Worm (Caenorhabditis elegans) whole organism, young adult: Measurements from ENCODE around the gene F19C7.8.

Experiments used
- C06A6.2 ChIP-seq: fragments of 200-800 bp; sonication (Bioruptor generic); conservative IDR thresholded peaks from 2 replicates; pipeline ENCODE4 v1.3.6; 2022; ENCODE audit warnings: missing genetic modification characterization, missing compliant biosample characterization
- D2030.7 ChIP-seq: fragments of 200-800 bp; sonication (Bioruptor generic); IDR thresholded peaks from 2 replicates; pipeline ENCODE4 v1.3.6; 2022; ENCODE audit warnings: missing genetic modification reagents, missing genetic modification characterization, missing compliant biosample characterization
- F49E8.2 ChIP-seq: sonication (generic microtip); optimal IDR thresholded peaks from 3 replicates; lab custom pipeline; 2017; ENCODE audit warnings: missing genetic modification characterization, mild to moderate bottlenecking, missing compliant biosample characterization, antibody characterized with exemption, moderate library complexity; ENCODE audit not compliant: insufficient read depth
- K11D2.4 ChIP-seq: fragments of 200-800 bp; sonication (Bioruptor generic); IDR thresholded peaks from 2 replicates; pipeline ENCODE4 v1.3.6; 2022; ENCODE audit warnings: missing genetic modification reagents, missing genetic modification characterization, missing compliant biosample characterization
- K12H6.12 ChIP-seq: fragments of 200-800 bp; sonication (Bioruptor generic); optimal IDR thresholded peaks from 2 replicates; lab custom pipeline; 2018; ENCODE audit warnings: mild to moderate bottlenecking, missing genetic modification characterization, missing compliant biosample characterization
- T26A5.8 ChIP-seq: sonication (generic microtip); optimal IDR thresholded peaks from 2 replicates; lab custom pipeline; 2016; ENCODE audit warnings: missing genetic modification characterization, missing compliant biosample characterization
- Y56A3A.18 ChIP-seq: fragments of 200-800 bp; sonication (Bioruptor generic); IDR thresholded peaks from 2 replicates; pipeline ENCODE4 v1.3.6; 2022; ENCODE audit warnings: missing genetic modification reagents, missing genetic modification characterization, missing compliant biosample characterization
- ZK185.1 ChIP-seq: sonication (generic microtip); optimal IDR thresholded peaks from 2 replicates; lab custom pipeline; 2016; ENCODE audit warnings: mild to moderate bottlenecking, missing genetic modification characterization, missing compliant biosample characterization; ENCODE audit not compliant: poor library complexity, severe bottlenecking
- ama-1 ChIP-seq, 3 experiments: fragments of 150-350 bp in 1 of 3; sonication (generic microtip) in 2 of 3; optimal IDR thresholded peaks; 2 replicates each; lab custom pipeline; 2014 to 2018; ENCODE audit warnings: missing biosample characterization in 2 of 3, missing genetic modification characterization in 2 of 3, missing genetic modification reagents in 2 of 3
- attf-3 ChIP-seq: fragments of 200-800 bp; sonication (Bioruptor generic); conservative IDR thresholded peaks from 2 replicates; pipeline ENCODE4 v1.3.6; 2022; ENCODE audit warnings: missing genetic modification reagents, missing genetic modification characterization, missing compliant biosample characterization
- attf-6 ChIP-seq: fragments of 200-800 bp; sonication (Bioruptor generic); IDR thresholded peaks from 2 replicates; pipeline ENCODE4 v1.3.6; 2022; ENCODE audit warnings: missing genetic modification reagents, missing genetic modification characterization, missing compliant biosample characterization
- bed-1 ChIP-seq: fragments of 200-800 bp; sonication (Bioruptor generic); IDR thresholded peaks from 2 replicates; pipeline ENCODE4 v1.3.6; 2022; ENCODE audit warnings: missing genetic modification reagents, missing genetic modification characterization, missing compliant biosample characterization
- bed-2 ChIP-seq: fragments of 200-800 bp; sonication (Bioruptor generic); IDR thresholded peaks from 2 replicates; pipeline ENCODE4 v1.3.6; 2022; ENCODE audit warnings: missing genetic modification reagents, missing genetic modification characterization, missing compliant biosample characterization
- ccch-3 ChIP-seq: fragments of 200-800 bp; sonication (Bioruptor generic); optimal IDR thresholded peaks from 2 replicates; lab custom pipeline; 2018; ENCODE audit warnings: mild to moderate bottlenecking, missing genetic modification characterization, missing compliant biosample characterization
- cebp-1 ChIP-seq, 2 experiments: fragments of 200-800 bp in 1 of 2; sonication (Bioruptor generic) in 1 of 2; sonication (generic microtip) in 1 of 2; IDR thresholded peaks in 1 of 2; optimal IDR thresholded peaks in 1 of 2; 2 replicates each; pipeline versions ENCODE4 v1.3.6 to Lab custom; 2017 to 2022; ENCODE audit warnings: missing compliant biosample characterization in 2 of 2, missing genetic modification characterization in 2 of 2, mild to moderate bottlenecking in 1 of 2, missing genetic modification reagents in 1 of 2, moderate library complexity in 1 of 2
- ceh-100 ChIP-seq: fragments of 200-800 bp; sonication (Bioruptor generic); IDR thresholded peaks from 2 replicates; pipeline ENCODE4 v1.3.6; 2022; ENCODE audit warnings: missing genetic modification reagents, missing genetic modification characterization, missing compliant biosample characterization
- ceh-58 ChIP-seq: fragments of 200-800 bp; sonication (Bioruptor generic); IDR thresholded peaks from 2 replicates; pipeline ENCODE4 v1.3.6; 2022; ENCODE audit warnings: missing genetic modification characterization, missing compliant biosample characterization
- chd-7 ChIP-seq: sonication (generic microtip); optimal IDR thresholded peaks from 2 replicates; lab custom pipeline; 2016; ENCODE audit warnings: mild to moderate bottlenecking, missing genetic modification characterization, moderate library complexity, missing compliant biosample characterization
- egl-18 ChIP-seq: fragments of 200-800 bp; sonication (Bioruptor generic); IDR thresholded peaks from 2 replicates; pipeline ENCODE4 v1.3.6; 2022; ENCODE audit warnings: missing genetic modification reagents, missing genetic modification characterization, missing compliant biosample characterization
- egrh-3 ChIP-seq: fragments of 200-800 bp; sonication (Bioruptor generic); IDR thresholded peaks from 2 replicates; pipeline ENCODE4 v1.3.6; 2022; ENCODE audit warnings: missing genetic modification reagents, missing genetic modification characterization, missing compliant biosample characterization
- fkh-3 ChIP-seq: sonication (generic microtip); optimal IDR thresholded peaks from 2 replicates; lab custom pipeline; 2016; ENCODE audit warnings: mild to moderate bottlenecking, missing genetic modification characterization, missing compliant biosample characterization
- let-526 ChIP-seq: fragments of 200-800 bp; sonication (Bioruptor generic); IDR thresholded peaks from 2 replicates; pipeline ENCODE4 v1.3.6; 2022; ENCODE audit warnings: missing genetic modification reagents, missing genetic modification characterization, missing compliant biosample characterization
- lir-1 ChIP-seq: fragments of 200-800 bp; sonication (Bioruptor generic); conservative IDR thresholded peaks from 2 replicates; pipeline ENCODE4 v1.3.6; 2022; ENCODE audit warnings: missing genetic modification reagents, missing genetic modification characterization, missing compliant biosample characterization
- madf-6 ChIP-seq: fragments of 200-800 bp; sonication (Bioruptor generic); IDR thresholded peaks from 2 replicates; pipeline ENCODE4 v1.3.6; 2022; ENCODE audit warnings: missing genetic modification reagents, missing genetic modification characterization, missing compliant biosample characterization
- madf-8 ChIP-seq: fragments of 200-800 bp; sonication (Bioruptor generic); conservative IDR thresholded peaks from 2 replicates; pipeline ENCODE4 v1.3.6; 2022; ENCODE audit warnings: missing genetic modification reagents, missing genetic modification characterization, missing compliant biosample characterization
- snpc-1.1 ChIP-seq: sonication (generic microtip); optimal IDR thresholded peaks from 2 replicates; lab custom pipeline; 2017; ENCODE audit warnings: missing genetic modification characterization, mild to moderate bottlenecking, missing compliant biosample characterization, antibody characterized with exemption, moderate library complexity, missing genotype, missing genetic modification reagents; ENCODE audit not compliant: insufficient read depth
- snpc-3.4 ChIP-seq: sonication (generic microtip); optimal IDR thresholded peaks from 2 replicates; lab custom pipeline; 2017; ENCODE audit warnings: missing genetic modification characterization, mild to moderate bottlenecking, missing compliant biosample characterization, antibody characterized with exemption, moderate library complexity, missing genotype, missing genetic modification reagents
- snpc-4 ChIP-seq, 5 experiments: fragments of 150-350 bp in 1 of 5; sonication (generic microtip) in 4 of 5; optimal IDR thresholded peaks; 2 replicates each; lab custom pipeline; 2014 to 2018; ENCODE audit warnings: missing genetic modification characterization in 5 of 5, missing biosample characterization in 3 of 5, antibody characterized with exemption in 2 of 5, mild to moderate bottlenecking in 2 of 5, missing compliant biosample characterization in 2 of 5, missing genotype in 2 of 5, moderate library complexity in 2 of 5, missing genetic modification reagents in 1 of 5
- zfh-2 ChIP-seq: fragments of 200-800 bp; sonication (Bioruptor generic); conservative IDR thresholded peaks from 2 replicates; pipeline ENCODE4 v1.3.6; 2022; ENCODE audit warnings: missing genetic modification reagents, missing genetic modification characterization, missing compliant biosample characterization
- zim-3 ChIP-seq: sonication (generic microtip); optimal IDR thresholded peaks from 2 replicates; lab custom pipeline; 2017; ENCODE audit warnings: mild to moderate bottlenecking, missing genetic modification characterization, moderate library complexity, missing compliant biosample characterization
- ztf-18 ChIP-seq: sonication (generic microtip); optimal IDR thresholded peaks from 2 replicates; lab custom pipeline; 2016; ENCODE audit warnings: missing genotype, mild to moderate bottlenecking, missing genetic modification characterization, missing compliant biosample characterization
- ztf-25 ChIP-seq: fragments of 200-800 bp; sonication (Bioruptor generic); IDR thresholded peaks from 2 replicates; pipeline ENCODE4 v1.3.6; 2022; ENCODE audit warnings: missing genetic modification reagents, missing genetic modification characterization, missing compliant biosample characterization
- ztf-26 ChIP-seq: sonication (generic microtip); optimal IDR thresholded peaks from 2 replicates; lab custom pipeline; 2017; ENCODE audit warnings: missing genetic modification characterization, missing compliant biosample characterization
- ztf-3 ChIP-seq: fragments of 200-800 bp; sonication (Bioruptor generic); optimal IDR thresholded peaks from 2 replicates; lab custom pipeline; 2018; ENCODE audit warnings: mild to moderate bottlenecking, missing genetic modification characterization, missing compliant biosample characterization

F19C7.8 gene

ce11 chrIV:4640941-4641340 is 3.0 kb upstream of the F19C7.8 start:
- peak; percentile 18 for TF ChIP-seq ztf-26 (tag; lab: Kevin White, UChicago)
- no peak for TF ChIP-seq ccch-3
- no peak for TF ChIP-seq ceh-100

ce11 chrIV:4639352-4639751 is 1.5 kb upstream of the F19C7.8 start:
- TF ChIP-seq snpc-3.4 (tag; lab: Kevin White, UChicago): no peak
- no peak for TF ChIP-seq ZK185.1 (tag; lab: Kevin White, UChicago)
- TF ChIP-seq Y56A3A.18 (GFP tag; lab: Robert Waterston, UW): no peak
- TF ChIP-seq ztf-3 (GFP tag; lab: Kevin White, UChicago): no peak
- TF ChIP-seq F49E8.2 (tag; lab: Kevin White, UChicago): no peak
- TF ChIP-seq madf-6: no peak
- TF ChIP-seq K11D2.4 (GFP tag; lab: Robert Waterston, UW): no peak
- no peak for TF ChIP-seq chd-7
- TF ChIP-seq, all 124 proteins: peak for 0

ce11 chrIV:4636001-4636400 is 1.9 kb downstream of the F19C7.8 start, which contains the start of gene R105.5:
R105.5 (plus strand) TSS chrIV:4636301.
- TF ChIP-seq zim-3 (tag; lab: Kevin White, UChicago) (no peak), attf-3 (GFP tag; lab: Robert Waterston, UW) (no peak), fkh-3 (no peak), bed-1 (no peak), bed-2 (GFP tag; lab: Robert Waterston, UW) (no peak), cebp-1 (GFP tag; IDR thresholded peaks at IDR 0.05; lab: Robert Waterston, UW) (no peak), cebp-1 (tag; optimal IDR thresholded peaks at IDR 0.05; lab: Kevin White, UChicago) (no peak), T26A5.8 (tag; lab: Kevin White, UChicago) (no peak), ztf-18 (tag; lab: Kevin White, UChicago) (no peak), ztf-25 (GFP tag; lab: Robert Waterston, UW) (no peak), D2030.7 (GFP tag; lab: Robert Waterston, UW) (no peak), ceh-58 (GFP tag; lab: Robert Waterston, UW) (no peak), snpc-4 (GFP tag; optimal IDR thresholded peaks at IDR 0.05; lab: Kevin White, UChicago) (no peak), snpc-4 (tag; optimal IDR thresholded peaks at IDR 0.05; lab: Kevin White, UChicago) (no peak), ztf-26 (tag; lab: Kevin White, UChicago) (no peak), ama-1 (optimal IDR thresholded peaks at IDR 0.05; lab: Kevin White, UChicago) (no peak), ama-1 (GFP tag; optimal IDR thresholded peaks at IDR 0.05; lab: Kevin White, UChicago) (no peak), madf-8 (no peak), attf-6 (no peak), snpc-1.1 (no peak), lir-1 (GFP tag; lab: Robert Waterston, UW) (no peak), let-526 (GFP tag; lab: Robert Waterston, UW) (no peak), C06A6.2 (GFP tag; lab: Robert Waterston, UW) (no peak)

- no peak for TF ChIP-seq madf-8
- TF ChIP-seq, all 124 proteins: peak for 0
Measured at ce11 chrIV:4633393-4633792, 4.5 kb downstream of the F19C7.8 start, which contains the start of gene R105.1. R105.1 (plus strand) TSS chrIV:4633693.

- TF ChIP-seq K12H6.12 (no peak), snpc-3.4 (tag; lab: Kevin White, UChicago) (no peak), egrh-3 (GFP tag; lab: Robert Waterston, UW) (peak; percentile 62; the same call in 1 of the 2 replicates), zfh-2 (GFP tag; lab: Robert Waterston, UW) (peak; percentile 84), egl-18 (no peak)
Measured at ce11 chrIV:4623852-4624251, 14.0 kb downstream of the F19C7.8 start.
